Worm (Caenorhabditis elegans) whole organism, young adult: ENCODE results near the gene oac-14.

Experiments used
- ama-1 ChIP-seq, 3 experiments: fragments of 150-350 bp in 1 of 3; sonication (generic microtip) in 2 of 3; optimal IDR thresholded peaks; 2 replicates each; lab custom pipeline; 2014 to 2018; ENCODE audit warnings: missing biosample characterization in 2 of 3, missing genetic modification characterization in 2 of 3, missing genetic modification reagents in 2 of 3
- unc-130 ChIP-seq: sonication (generic microtip); optimal IDR thresholded peaks from 2 replicates; lab custom pipeline; 2016; ENCODE audit warnings: missing genetic modification reagents, missing genetic modification characterization, missing compliant biosample characterization

- TF ChIP-seq unc-130 (GFP tag; lab: Kevin White, UChicago) (no peak), ama-1 (optimal IDR thresholded peaks at IDR 0.05; lab: Kevin White, UChicago) (no peak), ama-1 (GFP tag; optimal IDR thresholded peaks at IDR 0.05; lab: Kevin White, UChicago) (no peak)
Observed at ce11 chrX:10138494-10138893, 3.3 kb downstream of the oac-14 start, which contains the start of gene moc-1.
